Fruit fly (Drosophila melanogaster): ENCODE results near the gene ImpL1.
A peak's percentile ranks its signal among the peaks of the same experiment; 100 is the strongest.

- TF ChIP-seq OdsH (GFP tag; optimal IDR thresholded peaks at IDR 0.05) = no peak
- TF ChIP-seq dac (GFP tag; optimal IDR thresholded peaks at IDR 0.05) = no peak
- TF ChIP-seq lz (GFP tag; optimal IDR thresholded peaks at IDR 0.05) = no peak
- TF ChIP-seq CG10631 (GFP tag; optimal IDR thresholded peaks at IDR 0.05) = no peak
- no peak for TF ChIP-seq CG32006 (GFP tag; optimal IDR thresholded peaks at IDR 0.05)
- TF ChIP-seq CG10669 (GFP tag; optimal IDR thresholded peaks at IDR 0.05) = no peak
- TF ChIP-seq Ets21C (GFP tag; optimal IDR thresholded peaks at IDR 0.05) = no peak
- TF ChIP-seq CG3032 (tag; optimal IDR thresholded peaks at IDR 0.05) = no peak
- TF ChIP-seq achi (GFP tag; optimal IDR thresholded peaks at IDR 0.05) = no peak
- TF ChIP-seq CG34406 (GFP tag; optimal IDR thresholded peaks at IDR 0.05) = no peak
- TF ChIP-seq svp (GFP tag) = peak; percentile 1
- no peak for TF ChIP-seq CG4318 (GFP tag; optimal IDR thresholded peaks at IDR 0.05)
Measured at dm6 chr3L:13377657-13378056, 4.9 kb upstream of the ImpL1 start, which contains the start of gene CG14111.
